Worm (Caenorhabditis elegans) whole organism, L2 larva: ENCODE data around the gene pqn-16.

Experiments used
- ama-1 ChIP-seq: fragments of 150-350 bp; optimal IDR thresholded peaks from 2 replicates; lab custom pipeline; 2018; ENCODE audit warnings: inconsistent platforms
- ceh-16 ChIP-seq: fragments of 150-350 bp; optimal IDR thresholded peaks from 2 replicates; lab custom pipeline; 2014; ENCODE audit warnings: missing biosample characterization, missing genetic modification characterization
- egl-27 ChIP-seq: sonication (generic microtip); optimal IDR thresholded peaks from 3 replicates; lab custom pipeline; 2017; ENCODE audit warnings: missing biosample characterization, missing genetic modification reagents, missing genetic modification characterization
- mdl-1 ChIP-seq, 2 experiments: fragments of 150-350 bp in 1 of 2; sonication (generic microtip) in 1 of 2; optimal IDR thresholded peaks; 2 replicates each; lab custom pipeline; 2017; ENCODE audit warnings: missing biosample characterization in 2 of 2, missing genetic modification characterization in 2 of 2
- peb-1 ChIP-seq: fragments of 150-350 bp; optimal IDR thresholded peaks from 2 replicates; lab custom pipeline; 2014; ENCODE audit warnings: missing biosample characterization, missing genetic modification characterization
- ztf-1 ChIP-seq: fragments of 200-800 bp; sonication (Bioruptor generic); conservative IDR thresholded peaks from 2 replicates; pipeline ENCODE4 v1.3.6; 2022; ENCODE audit warnings: missing genetic modification characterization, missing compliant biosample characterization

DNA sequence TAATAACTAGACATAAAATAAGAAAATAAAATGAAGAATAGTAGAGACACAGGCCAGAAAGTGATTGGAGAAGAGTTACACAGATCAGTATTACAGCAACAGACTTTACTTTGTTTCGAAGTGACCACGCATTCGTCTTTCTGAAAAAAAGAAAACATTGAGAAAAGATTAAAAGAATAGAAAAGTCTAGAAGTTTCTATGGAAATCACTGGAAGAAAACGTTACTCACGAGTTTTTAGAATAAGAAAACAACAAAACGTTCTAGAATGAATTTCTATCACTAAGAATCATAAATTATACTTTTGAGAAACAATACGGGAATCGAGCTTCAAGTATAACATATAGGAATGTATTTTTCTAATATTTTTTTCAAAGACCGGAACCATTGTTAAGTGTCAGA, 18.3 kb upstream of the pqn-16 start:
- no peak for TF ChIP-seq ama-1 (lab: Kevin White, UChicago)
- no peak for TF ChIP-seq ztf-1 (GFP tag; lab: Robert Waterston, UW)
- TF ChIP-seq ceh-16 (tag; lab: Kevin White, UChicago): no peak
- no peak for TF ChIP-seq mdl-1 (tag; optimal IDR thresholded peaks at IDR 0.05; lab: Kevin White, UChicago)
- TF ChIP-seq egl-27 (tag; lab: Kevin White, UChicago): no peak
- TF ChIP-seq peb-1 (tag; lab: Kevin White, UChicago): no peak
